Worm (Caenorhabditis elegans) whole organism, L3 larva: ENCODE measurements around the gene T03G6.3.

Experiments
- R02D3.7 ChIP-seq: fragments of 150-350 bp; optimal IDR thresholded peaks from 2 replicates; lab custom pipeline; 2014; ENCODE audit warnings: missing biosample characterization, missing genetic modification characterization
- ZK546.5 ChIP-seq: sonication (generic microtip); optimal IDR thresholded peaks from 2 replicates; lab custom pipeline; 2017; ENCODE audit warnings: missing biosample characterization, missing genetic modification characterization
- aly-2 ChIP-seq: fragments of 150-350 bp; optimal IDR thresholded peaks from 2 replicates; lab custom pipeline; 2014; ENCODE audit warnings: missing biosample characterization, missing genetic modification characterization
- ama-1 ChIP-seq: fragments of 150-350 bp; optimal IDR thresholded peaks from 2 replicates; lab custom pipeline; 2018
- ceh-16 ChIP-seq: sonication (generic microtip); optimal IDR thresholded peaks from 2 replicates; lab custom pipeline; 2017; ENCODE audit warnings: missing biosample characterization, missing genetic modification characterization
- ceh-28 ChIP-seq: fragments of 150-350 bp; optimal IDR thresholded peaks from 2 replicates; lab custom pipeline; 2014; ENCODE audit warnings: missing biosample characterization, missing genetic modification reagents, missing genetic modification characterization
- ceh-82 ChIP-seq: fragments of 150-350 bp; optimal IDR thresholded peaks from 2 replicates; lab custom pipeline; 2014; ENCODE audit warnings: missing biosample characterization, missing genetic modification characterization
- ceh-9 ChIP-seq: sonication (generic microtip); optimal IDR thresholded peaks from 2 replicates; lab custom pipeline; 2018; ENCODE audit warnings: missing biosample characterization, missing genetic modification characterization
- daf-12 ChIP-seq: fragments of 150-350 bp; optimal IDR thresholded peaks from 2 replicates; lab custom pipeline; 2014; ENCODE audit warnings: missing biosample characterization, missing genetic modification reagents, missing genetic modification characterization
- egl-5 ChIP-seq: fragments of 150-350 bp; optimal IDR thresholded peaks from 2 replicates; lab custom pipeline; 2017; ENCODE audit warnings: missing biosample characterization, missing genetic modification reagents, missing genetic modification characterization, inconsistent platforms
- elt-1 ChIP-seq: fragments of 150-350 bp; optimal IDR thresholded peaks from 2 replicates; lab custom pipeline; 2014; ENCODE audit warnings: missing biosample characterization, missing genetic modification characterization
- elt-2 ChIP-seq: sonication (generic microtip); optimal IDR thresholded peaks from 2 replicates; lab custom pipeline; 2016; ENCODE audit warnings: missing genetic modification reagents, mild to moderate bottlenecking, missing genetic modification characterization, missing compliant biosample characterization
- eor-1 ChIP-seq, 2 experiments: fragments of 150-350 bp; optimal IDR thresholded peaks; 2 replicates each; lab custom pipeline; 2014 to 2018; ENCODE audit warnings: missing biosample characterization in 2 of 2, missing genetic modification characterization in 2 of 2
- fkh-2 ChIP-seq: fragments of 150-350 bp; optimal IDR thresholded peaks from 2 replicates; lab custom pipeline; 2014; ENCODE audit warnings: missing biosample characterization, missing genetic modification reagents, missing genetic modification characterization
- fos-1 ChIP-seq: fragments of 150-350 bp; optimal IDR thresholded peaks from 2 replicates; lab custom pipeline; 2014; ENCODE audit warnings: missing biosample characterization, missing genetic modification characterization
- hmg-11 ChIP-seq: sonication (generic microtip); optimal IDR thresholded peaks from 2 replicates; lab custom pipeline; 2016; ENCODE audit warnings: missing genetic modification characterization, missing compliant biosample characterization
- jun-1 ChIP-seq: fragments of 150-350 bp; optimal IDR thresholded peaks from 2 replicates; lab custom pipeline; 2014; ENCODE audit warnings: missing biosample characterization, missing genetic modification reagents, missing genetic modification characterization
- lin-15B ChIP-seq: fragments of 150-350 bp; optimal IDR thresholded peaks from 2 replicates; lab custom pipeline; 2014; ENCODE audit warnings: missing biosample characterization, missing genetic modification characterization
- lin-39 ChIP-seq: fragments of 150-350 bp; optimal IDR thresholded peaks from 2 replicates; lab custom pipeline; 2018; ENCODE audit warnings: missing biosample characterization, missing genetic modification reagents, missing genetic modification characterization
- lsy-12 ChIP-seq: sonication (generic microtip); optimal IDR thresholded peaks from 2 replicates; lab custom pipeline; 2016; ENCODE audit warnings: mild to moderate bottlenecking, missing genetic modification characterization, missing compliant biosample characterization
- mdl-1 ChIP-seq: fragments of 150-350 bp; optimal IDR thresholded peaks from 2 replicates; lab custom pipeline; 2014; ENCODE audit warnings: missing biosample characterization, missing genetic modification characterization
- mml-1 ChIP-seq: fragments of 150-350 bp; sonication (generic microtip); optimal IDR thresholded peaks from 3 replicates; lab custom pipeline; 2014; ENCODE audit warnings: missing biosample characterization, missing genetic modification characterization
- nfya-1 ChIP-seq: sonication (generic microtip); optimal IDR thresholded peaks from 2 replicates; lab custom pipeline; 2017; ENCODE audit warnings: missing genetic modification characterization, mild to moderate bottlenecking, missing compliant biosample characterization, antibody characterized with exemption, moderate library complexity; ENCODE audit not compliant: insufficient read depth
- nhr-11 ChIP-seq: fragments of 150-350 bp; optimal IDR thresholded peaks from 2 replicates; lab custom pipeline; 2014; ENCODE audit warnings: missing biosample characterization, missing genetic modification characterization
- nhr-12 ChIP-seq: fragments of 150-350 bp; optimal IDR thresholded peaks from 2 replicates; lab custom pipeline; 2014; ENCODE audit warnings: missing biosample characterization, missing genetic modification characterization
- nhr-23 ChIP-seq: fragments of 150-350 bp; optimal IDR thresholded peaks from 2 replicates; lab custom pipeline; 2014; ENCODE audit warnings: missing biosample characterization, missing genetic modification reagents, missing genetic modification characterization
- nhr-237 ChIP-seq: fragments of 150-350 bp; optimal IDR thresholded peaks from 2 replicates; lab custom pipeline; 2014; ENCODE audit warnings: missing biosample characterization, missing genetic modification characterization
- nhr-25 ChIP-seq: sonication (generic microtip); optimal IDR thresholded peaks from 2 replicates; lab custom pipeline; 2017; ENCODE audit warnings: missing biosample characterization, missing genetic modification characterization
- nhr-28 ChIP-seq: fragments of 150-350 bp; optimal IDR thresholded peaks from 2 replicates; lab custom pipeline; 2014; ENCODE audit warnings: missing biosample characterization, missing genetic modification characterization
- nhr-43 ChIP-seq: sonication (generic microtip); optimal IDR thresholded peaks from 2 replicates; lab custom pipeline; 2016; ENCODE audit warnings: mild to moderate bottlenecking, missing genetic modification characterization, missing compliant biosample characterization; ENCODE audit not compliant: poor library complexity, severe bottlenecking
- nhr-76 ChIP-seq: fragments of 150-350 bp; sonication (generic microtip); optimal IDR thresholded peaks from 5 replicates; lab custom pipeline; 2014; ENCODE audit warnings: missing biosample characterization, missing genetic modification characterization
- nhr-77 ChIP-seq: fragments of 150-350 bp; optimal IDR thresholded peaks from 2 replicates; lab custom pipeline; 2014; ENCODE audit warnings: missing biosample characterization, missing genetic modification characterization
- pha-4 ChIP-seq: fragments of 150-350 bp; optimal IDR thresholded peaks from 2 replicates; lab custom pipeline; 2014; ENCODE audit warnings: missing biosample characterization, missing genetic modification reagents, missing genetic modification characterization
- pqm-1 ChIP-seq: fragments of 150-350 bp; optimal IDR thresholded peaks from 2 replicates; lab custom pipeline; 2017; ENCODE audit warnings: missing biosample characterization, missing genetic modification characterization, inconsistent platforms
- skn-1 ChIP-seq: fragments of 150-350 bp; optimal IDR thresholded peaks from 2 replicates; lab custom pipeline; 2014; ENCODE audit warnings: missing biosample characterization, missing genetic modification characterization
- snpc-4 ChIP-seq: fragments of 150-350 bp; optimal IDR thresholded peaks from 2 replicates; lab custom pipeline; 2014; ENCODE audit warnings: missing biosample characterization, missing genetic modification characterization
- tbx-2 ChIP-seq: sonication (generic microtip); optimal IDR thresholded peaks from 2 replicates; lab custom pipeline; 2016; ENCODE audit warnings: mild to moderate bottlenecking, missing genetic modification characterization, missing compliant biosample characterization
- unc-39 ChIP-seq: sonication (generic microtip); optimal IDR thresholded peaks from 4 replicates; lab custom pipeline; 2017; ENCODE audit warnings: missing biosample characterization, missing genetic modification characterization
- unc-62 ChIP-seq: fragments of 150-350 bp; sonication (generic microtip); optimal IDR thresholded peaks from 4 replicates; lab custom pipeline; 2014; ENCODE audit warnings: missing biosample characterization, missing genetic modification reagents, missing genetic modification characterization
- zag-1 ChIP-seq: fragments of 150-350 bp; optimal IDR thresholded peaks from 2 replicates; lab custom pipeline; 2014; ENCODE audit warnings: missing biosample characterization, missing genetic modification characterization
- ztf-11 ChIP-seq: fragments of 150-350 bp; optimal IDR thresholded peaks from 2 replicates; lab custom pipeline; 2014; ENCODE audit warnings: missing biosample characterization, missing genetic modification characterization
- ztf-4 ChIP-seq: fragments of 150-350 bp; optimal IDR thresholded peaks from 2 replicates; lab custom pipeline; 2014; ENCODE audit warnings: missing biosample characterization, missing genetic modification characterization

The T03G6.3 gene

ce11 chrX:2592670-2593280, 22.8 kb downstream of the T03G6.3 start:
- TF ChIP-seq zag-1 (tag; lab: Kevin White, UChicago) (no peak), lin-15B (tag; lab: Kevin White, UChicago) (no peak), elt-2 (tag; lab: Kevin White, UChicago) (peak; percentile 32), nhr-76 (tag; lab: Kevin White, UChicago) (no peak), daf-12 (no peak), nhr-28 (tag; lab: Kevin White, UChicago) (no peak), unc-39 (tag; lab: Kevin White, UChicago) (no peak), ceh-16 (no peak), nhr-12 (tag; lab: Kevin White, UChicago) (no peak), ceh-82 (tag; lab: Kevin White, UChicago) (no peak), aly-2 (tag; lab: Kevin White, UChicago) (no peak), nhr-23 (tag; lab: Kevin White, UChicago) (no peak), fos-1 (tag; lab: Kevin White, UChicago) (no peak), skn-1 (tag; lab: Kevin White, UChicago) (no peak), nhr-25 (no peak), tbx-2 (no peak), unc-62 (GFP tag; lab: Kevin White, UChicago) (no peak), mdl-1 (no peak), nhr-11 (tag; lab: Kevin White, UChicago) (no peak), lin-39 (tag; lab: Kevin White, UChicago) (no peak), egl-5 (tag; lab: Kevin White, UChicago) (peak; percentile 13), ztf-4 (tag; lab: Kevin White, UChicago) (peak; percentile 11), nhr-237 (tag; lab: Kevin White, UChicago) (no peak), snpc-4 (tag; lab: Kevin White, UChicago) (no peak), R02D3.7 (tag; lab: Kevin White, UChicago) (no peak), pha-4 (tag; lab: Kevin White, UChicago) (peak; percentile 42), nhr-43 (tag; lab: Kevin White, UChicago) (no peak), ama-1 (lab: Kevin White, UChicago) (peak; percentile 73), hmg-11 (tag; lab: Kevin White, UChicago) (no peak), nfya-1 (tag; lab: Kevin White, UChicago) (peak; percentile 6), pqm-1 (tag; lab: Kevin White, UChicago) (no peak)

ce11 chrX:2591586-2592000, 23.9 kb downstream of the T03G6.3 start:
- no peak for TF ChIP-seq nhr-237 (tag; lab: Kevin White, UChicago)
- TF ChIP-seq pha-4 (tag; lab: Kevin White, UChicago), result peak; percentile 50
- TF ChIP-seq ztf-11 (tag; lab: Kevin White, UChicago), result no peak
- peak; percentile 67 for TF ChIP-seq hmg-11 (tag; lab: Kevin White, UChicago)
- TF ChIP-seq tbx-2, result peak; percentile 7
- TF ChIP-seq mml-1 (tag; lab: Kevin White, UChicago), result no peak
- peak; percentile 42 for TF ChIP-seq ztf-4 (tag; lab: Kevin White, UChicago)
- TF ChIP-seq nhr-25, result peak; percentile 90
- TF ChIP-seq jun-1, result peak; percentile 40
- TF ChIP-seq ZK546.5 (tag; lab: Kevin White, UChicago), result no peak
- peak; percentile 38 for TF ChIP-seq nfya-1 (tag; lab: Kevin White, UChicago)
- no peak for TF ChIP-seq daf-12
- TF ChIP-seq lin-39 (tag; lab: Kevin White, UChicago), result peak; percentile 64
- TF ChIP-seq egl-5 (tag; lab: Kevin White, UChicago), result no peak
- TF ChIP-seq elt-2 (tag; lab: Kevin White, UChicago), result peak; percentile 41
- TF ChIP-seq nhr-43 (tag; lab: Kevin White, UChicago), result peak; percentile 68
- peak; percentile 53 for TF ChIP-seq lsy-12 (tag; lab: Kevin White, UChicago)
- peak; percentile 17 for TF ChIP-seq fos-1 (tag; lab: Kevin White, UChicago)
- no peak for TF ChIP-seq unc-39 (tag; lab: Kevin White, UChicago)
- peak; percentile 87 for TF ChIP-seq nhr-23 (tag; lab: Kevin White, UChicago)
- TF ChIP-seq ceh-28 (tag; lab: Kevin White, UChicago), result peak; percentile 62

ce11 chrX:2590777-2591176, 24.7 kb downstream of the T03G6.3 start:
- no peak for TF ChIP-seq lin-39 (tag; lab: Kevin White, UChicago)
- no peak for TF ChIP-seq ztf-11 (tag; lab: Kevin White, UChicago)
- TF ChIP-seq nhr-11 (tag; lab: Kevin White, UChicago), result no peak
- peak; percentile 71 for TF ChIP-seq nhr-43 (tag; lab: Kevin White, UChicago)
- no peak for TF ChIP-seq elt-1 (tag; lab: Kevin White, UChicago)
- no peak for TF ChIP-seq ceh-9 (tag; lab: Kevin White, UChicago)
- peak; percentile 86 for TF ChIP-seq nhr-25
- TF ChIP-seq daf-12, result no peak
- no peak for TF ChIP-seq pha-4 (tag; lab: Kevin White, UChicago)
- TF ChIP-seq ceh-82 (tag; lab: Kevin White, UChicago), result no peak
- TF ChIP-seq fkh-2 (tag; lab: Kevin White, UChicago), result no peak
- TF ChIP-seq ZK546.5 (tag; lab: Kevin White, UChicago), result no peak
- peak; percentile 89 for TF ChIP-seq nhr-23 (tag; lab: Kevin White, UChicago)
- TF ChIP-seq ama-1 (lab: Kevin White, UChicago), result peak; percentile 67
- TF ChIP-seq unc-62 (GFP tag; lab: Kevin White, UChicago), result no peak
- no peak for TF ChIP-seq unc-39 (tag; lab: Kevin White, UChicago)
- TF ChIP-seq hmg-11 (tag; lab: Kevin White, UChicago), result no peak
- TF ChIP-seq fos-1 (tag; lab: Kevin White, UChicago), result no peak
- TF ChIP-seq egl-5 (tag; lab: Kevin White, UChicago), result peak; percentile 76
- TF ChIP-seq ceh-28 (tag; lab: Kevin White, UChicago), result no peak
- TF ChIP-seq nhr-77, result no peak
- TF ChIP-seq nhr-237 (tag; lab: Kevin White, UChicago), result no peak
- TF ChIP-seq tbx-2, result peak; percentile 15
- no peak for TF ChIP-seq eor-1 (tag; optimal IDR thresholded peaks at IDR 0.05; lab: Kevin White, UChicago)
- TF ChIP-seq lin-15B (tag; lab: Kevin White, UChicago), result no peak
- TF ChIP-seq zag-1 (tag; lab: Kevin White, UChicago), result no peak
- no peak for TF ChIP-seq nhr-76 (tag; lab: Kevin White, UChicago)
- TF ChIP-seq nhr-12 (tag; lab: Kevin White, UChicago), result no peak
- TF ChIP-seq lsy-12 (tag; lab: Kevin White, UChicago), result peak; percentile 15
- TF ChIP-seq R02D3.7 (tag; lab: Kevin White, UChicago), result no peak
